Fruit fly (Drosophila melanogaster) whole organism, embryonic: ENCODE results near the gene Pde9.
A peak's percentile ranks its signal among the peaks of the same experiment; 100 is the strongest.

Source experiments
- B-H1 ChIP-seq: fragments of 200-800 bp; sonication (Bioruptor generic); IDR thresholded peaks from 3 replicates; pipeline ENCODE4 v1.3.6; 2022; ENCODE audit warnings: missing biosample characterization, missing genetic modification characterization
- CG11398 ChIP-seq: fragments of 200-800 bp; sonication (Bioruptor generic); optimal IDR thresholded peaks from 2 replicates; lab custom pipeline; 2016; ENCODE audit warnings: missing biosample characterization, missing genetic modification characterization
- CG12071 ChIP-seq: fragments of 200-800 bp; sonication (Bioruptor generic); optimal IDR thresholded peaks from 3 replicates; lab custom pipeline; 2018; ENCODE audit warnings: missing biosample characterization, mild to moderate bottlenecking, missing genetic modification characterization
- CG12104 ChIP-seq: fragments of 200-800 bp; sonication (Bioruptor generic); optimal IDR thresholded peaks from 3 replicates; lab custom pipeline; 2016; ENCODE audit warnings: missing biosample characterization, missing genetic modification characterization
- CG12219 ChIP-seq: fragments of 200-800 bp; sonication (Bioruptor generic); optimal IDR thresholded peaks from 3 replicates; lab custom pipeline; 2018; ENCODE audit warnings: missing biosample characterization, mild to moderate bottlenecking, missing genetic modification characterization
- CG13894 ChIP-seq: fragments of 200-800 bp; sonication (Bioruptor generic); optimal IDR thresholded peaks from 3 replicates; lab custom pipeline; 2018; ENCODE audit warnings: missing biosample characterization, mild to moderate bottlenecking, missing genetic modification characterization, moderate library complexity
- CG14014 ChIP-seq: fragments of 200-800 bp; sonication (Bioruptor generic); IDR thresholded peaks from 2 replicates; pipeline ENCODE4 v1.3.6; 2022; ENCODE audit warnings: missing biosample characterization, missing genetic modification characterization
- CG1647 ChIP-seq: fragments of 200-800 bp; sonication (Bioruptor generic); optimal IDR thresholded peaks from 3 replicates; lab custom pipeline; 2016; ENCODE audit warnings: missing biosample characterization, missing genetic modification characterization
- CG16813 ChIP-seq: fragments of 200-800 bp; sonication (Bioruptor generic); IDR thresholded peaks from 3 replicates; pipeline ENCODE4 v1.3.6; 2022; ENCODE audit warnings: missing biosample characterization, missing genetic modification characterization; ENCODE audit not compliant: partially characterized antibody
- CG17359 ChIP-seq: fragments of 200-800 bp; sonication (Bioruptor generic); optimal IDR thresholded peaks from 3 replicates; lab custom pipeline; 2018; ENCODE audit warnings: missing biosample characterization, mild to moderate bottlenecking, missing genetic modification characterization, moderate library complexity
- CG2129 ChIP-seq: fragments of 200-800 bp; sonication (Bioruptor generic); IDR thresholded peaks from 2 replicates; pipeline ENCODE4 v1.3.6; 2022; ENCODE audit warnings: missing biosample characterization, missing genetic modification characterization; ENCODE audit not compliant: partially characterized antibody
- CG3065 ChIP-seq: fragments of 200-800 bp; sonication (Bioruptor generic); optimal IDR thresholded peaks from 2 replicates; lab custom pipeline; 2016; ENCODE audit warnings: missing biosample characterization, missing genetic modification characterization
- CG3847 ChIP-seq: fragments of 200-800 bp; sonication (Bioruptor generic); IDR thresholded peaks from 2 replicates; pipeline ENCODE4 v1.3.6; 2022; ENCODE audit warnings: missing biosample characterization, missing genetic modification characterization
- CG4424 ChIP-seq: fragments of 200-800 bp; sonication (Bioruptor generic); optimal IDR thresholded peaks from 3 replicates; lab custom pipeline; 2016; ENCODE audit warnings: missing biosample characterization, missing genetic modification characterization
- CG6175 ChIP-seq: fragments of 200-800 bp; sonication (Bioruptor generic); IDR thresholded peaks from 3 replicates; pipeline ENCODE4 v1.3.6; 2022; ENCODE audit warnings: missing biosample characterization, missing genetic modification characterization
- CG6765 ChIP-seq: fragments of 200-800 bp; sonication (Bioruptor generic); optimal IDR thresholded peaks from 3 replicates; lab custom pipeline; 2017; ENCODE audit warnings: missing biosample characterization, mild to moderate bottlenecking, missing genetic modification characterization
- CG7963 ChIP-seq: fragments of 200-800 bp; sonication (Bioruptor generic); IDR thresholded peaks from 3 replicates; pipeline ENCODE4 v1.3.6; 2022; ENCODE audit warnings: missing biosample characterization, missing genetic modification characterization; ENCODE audit not compliant: partially characterized antibody
- CG8290 ChIP-seq, 3 experiments: fragments of 200-800 bp; sonication (Bioruptor generic); optimal IDR thresholded peaks; 2 replicates each; lab custom pipeline; 2016 to 2019; ENCODE audit warnings: missing biosample characterization in 3 of 3, missing genetic modification characterization in 3 of 3, mild to moderate bottlenecking in 2 of 3, moderate library complexity in 1 of 3
- CG8944 ChIP-seq: fragments of 200-800 bp; sonication (Bioruptor generic); optimal IDR thresholded peaks from 3 replicates; lab custom pipeline; 2016; ENCODE audit warnings: missing biosample characterization, missing genetic modification characterization
- Deaf1 ChIP-seq: fragments of 200-800 bp; optimal IDR thresholded peaks from 3 replicates; lab custom pipeline; 2019; ENCODE audit warnings: missing biosample characterization, mild to moderate bottlenecking, missing genetic modification characterization, moderate library complexity
- Doc2 ChIP-seq: fragments of 200-800 bp; sonication (Bioruptor generic); IDR thresholded peaks from 2 replicates; pipeline ENCODE4 v1.3.6; 2022; ENCODE audit warnings: missing biosample characterization, missing genetic modification characterization
- E2f2 ChIP-seq: fragments of 200-800 bp; sonication (Bioruptor generic); IDR thresholded peaks from 2 replicates; pipeline ENCODE4 v1.3.6; 2022; ENCODE audit warnings: missing biosample characterization, missing genetic modification characterization
- Elba2 ChIP-seq: fragments of 200-800 bp; sonication (Bioruptor generic); optimal IDR thresholded peaks from 3 replicates; lab custom pipeline; 2016; ENCODE audit warnings: missing biosample characterization, missing genetic modification characterization
- Hmx ChIP-seq: fragments of 200-800 bp; sonication (Bioruptor generic); optimal IDR thresholded peaks from 2 replicates; lab custom pipeline; 2016; ENCODE audit warnings: missing biosample characterization, missing genetic modification characterization
- MTF-1 ChIP-seq: fragments of 200-800 bp; sonication (Bioruptor generic); optimal IDR thresholded peaks from 2 replicates; lab custom pipeline; 2018; ENCODE audit warnings: missing biosample characterization, mild to moderate bottlenecking, missing genetic modification characterization, borderline replicate concordance
- Mad ChIP-seq: fragments of 200-800 bp; sonication (Bioruptor generic); optimal IDR thresholded peaks from 2 replicates; lab custom pipeline; 2016; ENCODE audit warnings: missing biosample characterization, missing genetic modification characterization
- Mrtf ChIP-seq: fragments of 200-800 bp; sonication (Bioruptor generic); IDR thresholded peaks from 3 replicates; pipeline ENCODE4 v1.3.6; 2022; ENCODE audit warnings: missing biosample characterization, missing genetic modification characterization
- Ravus ChIP-seq: fragments of 200-800 bp; sonication (Bioruptor generic); IDR thresholded peaks from 2 replicates; pipeline ENCODE4 v1.3.6; 2022; ENCODE audit warnings: missing biosample characterization, missing genetic modification characterization
- Side ChIP-seq: fragments of 200-800 bp; sonication (Bioruptor generic); optimal IDR thresholded peaks from 2 replicates; lab custom pipeline; 2016; ENCODE audit warnings: missing biosample characterization, missing genetic modification characterization
- Six4 ChIP-seq: fragments of 200-800 bp; sonication (Bioruptor generic); optimal IDR thresholded peaks from 2 replicates; lab custom pipeline; 2016; ENCODE audit warnings: missing biosample characterization, missing genetic modification characterization
- Vsx1 ChIP-seq: fragments of 200-800 bp; sonication (Bioruptor generic); optimal IDR thresholded peaks from 2 replicates; lab custom pipeline; 2017; ENCODE audit warnings: missing biosample characterization, mild to moderate bottlenecking, missing genetic modification characterization, missing genetic modification reagents
- YL-1 ChIP-seq: fragments of 200-800 bp; sonication (Bioruptor generic); optimal IDR thresholded peaks from 3 replicates; lab custom pipeline; 2017; ENCODE audit warnings: missing biosample characterization, mild to moderate bottlenecking, missing genetic modification characterization
- cg ChIP-seq: fragments of 200-800 bp; sonication (Bioruptor generic); optimal IDR thresholded peaks from 3 replicates; lab custom pipeline; 2019; ENCODE audit warnings: missing biosample characterization, mild to moderate bottlenecking, missing genetic modification characterization, moderate library complexity
- chif ChIP-seq, 2 experiments: fragments of 200-800 bp; sonication (Bioruptor generic); optimal IDR thresholded peaks; 3 replicates each; lab custom pipeline; 2016; ENCODE audit warnings: missing biosample characterization in 2 of 2, missing genetic modification characterization in 2 of 2
- ci ChIP-seq: fragments of 200-800 bp; sonication (Bioruptor generic); IDR thresholded peaks from 3 replicates; pipeline ENCODE4 v1.3.6; 2022; ENCODE audit warnings: missing biosample characterization, missing genetic modification characterization
- crp ChIP-seq, 2 experiments: fragments of 200-800 bp; sonication (Bioruptor generic); optimal IDR thresholded peaks; 2 replicates in 1 of 2; 3 replicates in 1 of 2; lab custom pipeline; 2017; ENCODE audit warnings: missing biosample characterization in 2 of 2, missing genetic modification characterization in 2 of 2, mild to moderate bottlenecking in 1 of 2, moderate library complexity in 1 of 2
- gcm2 ChIP-seq: fragments of 200-800 bp; sonication (Bioruptor generic); optimal IDR thresholded peaks from 2 replicates; lab custom pipeline; 2016; ENCODE audit warnings: missing biosample characterization, missing genetic modification characterization
- lab ChIP-seq: fragments of 200-800 bp; sonication (Bioruptor generic); optimal IDR thresholded peaks from 3 replicates; lab custom pipeline; 2017; ENCODE audit warnings: missing biosample characterization, missing genetic modification characterization, mild to moderate bottlenecking, moderate library complexity, missing genetic modification reagents
- maf-S ChIP-seq: fragments of 200-800 bp; sonication (Bioruptor generic); optimal IDR thresholded peaks from 2 replicates; lab custom pipeline; 2016; ENCODE audit warnings: missing biosample characterization, missing genetic modification characterization
- nerfin-2 ChIP-seq: fragments of 200-800 bp; sonication (Bioruptor generic); IDR thresholded peaks from 2 replicates; pipeline ENCODE4 v1.3.6; 2022; ENCODE audit warnings: missing biosample characterization, missing genetic modification characterization; ENCODE audit not compliant: partially characterized antibody
- nmo ChIP-seq: fragments of 200-800 bp; sonication (Bioruptor generic); optimal IDR thresholded peaks from 2 replicates; lab custom pipeline; 2018; ENCODE audit warnings: missing biosample characterization, mild to moderate bottlenecking, missing genetic modification characterization, moderate library complexity
- oc ChIP-seq: fragments of 200-800 bp; sonication (Bioruptor generic); optimal IDR thresholded peaks from 2 replicates; lab custom pipeline; 2018; ENCODE audit warnings: missing biosample characterization, mild to moderate bottlenecking, missing genetic modification characterization, moderate library complexity
- repo ChIP-seq: fragments of 200-800 bp; sonication (Bioruptor generic); optimal IDR thresholded peaks from 2 replicates; lab custom pipeline; 2016; ENCODE audit warnings: missing biosample characterization, missing genetic modification characterization
- ro ChIP-seq: fragments of 200-800 bp; sonication (Bioruptor generic); IDR thresholded peaks from 2 replicates; pipeline ENCODE4 v1.3.6; 2022; ENCODE audit warnings: missing biosample characterization, missing genetic modification characterization
- run ChIP-seq: fragments of 200-800 bp; sonication (Bioruptor generic); optimal IDR thresholded peaks from 3 replicates; lab custom pipeline; 2018; ENCODE audit warnings: missing biosample characterization, mild to moderate bottlenecking, missing genetic modification characterization
- sima ChIP-seq: fragments of 200-800 bp; sonication (Bioruptor generic); optimal IDR thresholded peaks from 2 replicates; lab custom pipeline; 2016; ENCODE audit warnings: missing biosample characterization, missing genetic modification characterization
- sisA ChIP-seq: fragments of 200-800 bp; sonication (Bioruptor generic); IDR thresholded peaks from 2 replicates; pipeline ENCODE4 v1.3.6; 2022; ENCODE audit warnings: missing biosample characterization, missing genetic modification characterization
- sob ChIP-seq: fragments of 200-800 bp; sonication (Bioruptor generic); IDR thresholded peaks from 2 replicates; pipeline ENCODE4 v1.3.6; 2022; ENCODE audit warnings: missing biosample characterization, missing genetic modification characterization
- ssp ChIP-seq: fragments of 200-800 bp; sonication (Bioruptor generic); IDR thresholded peaks from 2 replicates; pipeline ENCODE4 v1.3.6; 2022; ENCODE audit warnings: missing biosample characterization, missing genetic modification characterization
- wdn ChIP-seq: fragments of 200-800 bp; sonication (Bioruptor generic); IDR thresholded peaks from 2 replicates; pipeline ENCODE4 v1.3.6; 2022; ENCODE audit warnings: missing biosample characterization, missing genetic modification characterization
- zfh1 ChIP-seq: fragments of 200-800 bp; sonication (Bioruptor generic); IDR thresholded peaks from 3 replicates; pipeline ENCODE4 v1.3.6; 2022; ENCODE audit warnings: missing biosample characterization, missing genetic modification characterization

The Pde9 gene

dm6 chrX:12903099-12903616 lies 6.0 kb upstream of the Pde9 start, which contains the start of gene Flad1 (continued):
- TF ChIP-seq CG14014 (no peak), ci (GFP tag; lab: Robert Waterston, UW) (no peak), CG2129 (no peak), repo (no peak), CG11398 (GFP tag; lab: Kevin White, UChicago) (no peak), YL-1 (GFP tag; lab: Kevin White, UChicago) (peak; percentile 72), maf-S (GFP tag; lab: Kevin White, UChicago) (no peak), B-H1 (GFP tag; lab: Robert Waterston, UW) (no peak), Hmx (no peak), CG13894 (tag; lab: Kevin White, UChicago) (no peak), CG17359 (no peak), CG12104 (GFP tag; lab: Kevin White, UChicago) (no peak), CG6765 (GFP tag; lab: Kevin White, UChicago) (no peak), crp (GFP tag; optimal IDR thresholded peaks at IDR 0.05; lab: Kevin White, UChicago) (peak; percentile 0 to 87), CG12071 (GFP tag; lab: Kevin White, UChicago) (no peak), Deaf1 (tag; lab: Kevin White, UChicago) (no peak), CG1647 (GFP tag; lab: Kevin White, UChicago) (no peak), CG7963 (GFP tag; lab: Robert Waterston, UW) (0 out of 3 replicates have a peak, but pooled peaks have one; percentile 34), nmo (GFP tag; lab: Kevin White, UChicago) (no peak), CG8944 (GFP tag; lab: Kevin White, UChicago) (no peak), oc (tag; lab: Kevin White, UChicago) (no peak), CG3065 (no peak), sob (no peak), CG8290 (GFP tag; optimal IDR thresholded peaks at IDR 0.05; lab: Kevin White, UChicago) (no peak), CG8290 (tag; optimal IDR thresholded peaks at IDR 0.05; lab: Kevin White, UChicago) (no peak), E2f2 (GFP tag; lab: Robert Waterston, UW) (peak; percentile 86), lab (GFP tag; lab: Kevin White, UChicago) (no peak), run (tag; lab: Kevin White, UChicago) (no peak), sisA (GFP tag; lab: Robert Waterston, UW) (no peak), chif (GFP tag; optimal IDR thresholded peaks at IDR 0.05; lab: Kevin White, UChicago) (no peak), CG16813 (GFP tag; lab: Robert Waterston, UW) (peak; percentile 43; the same call in 1 of the 3 replicates), ro (GFP tag; lab: Robert Waterston, UW) (no peak), CG6175 (GFP tag; lab: Robert Waterston, UW) (no peak), gcm2 (GFP tag; lab: Kevin White, UChicago) (no peak), MTF-1 (GFP tag; lab: Kevin White, UChicago) (no peak), Mrtf (GFP tag; lab: Robert Waterston, UW) (no peak), sima (no peak), CG3847 (GFP tag; lab: Robert Waterston, UW) (no peak), nerfin-2 (GFP tag; lab: Robert Waterston, UW) (peak; percentile 31; the same call in 1 of the 2 replicates), CG12219 (no peak), Doc2 (GFP tag; lab: Robert Waterston, UW) (no peak), Ravus (GFP tag; lab: Robert Waterston, UW) (no peak), wdn (no peak), Mad (GFP tag; lab: Kevin White, UChicago) (no peak), Vsx1 (GFP tag; lab: Kevin White, UChicago) (no peak), Elba2 (no peak), CG4424 (GFP tag; lab: Kevin White, UChicago) (no peak), cg (GFP tag; lab: Kevin White, UChicago) (peak; percentile 88), Side (GFP tag; lab: Kevin White, UChicago) (no peak), Six4 (GFP tag; lab: Kevin White, UChicago) (no peak), ssp (GFP tag; lab: Robert Waterston, UW) (no peak), zfh1 (GFP tag; lab: Robert Waterston, UW) (no peak)
